Worm (Caenorhabditis elegans) whole organism, L4/young adult: Measurements from ENCODE around the gene col-8.

ENCODE experiments used
- W03F9.2 ChIP-seq: fragments of 150-350 bp; optimal IDR thresholded peaks from 2 replicates; lab custom pipeline; 2014; ENCODE audit warnings: missing biosample characterization, missing genetic modification characterization
- dao-5 ChIP-seq: sonication (generic microtip); optimal IDR thresholded peaks from 2 replicates; lab custom pipeline; 2016; ENCODE audit warnings: missing genotype, missing genetic modification characterization, moderate library complexity, missing compliant biosample characterization
- him-1 ChIP-seq: sonication (generic microtip); optimal IDR thresholded peaks from 2 replicates; lab custom pipeline; 2016; ENCODE audit warnings: missing genotype, missing genetic modification reagents, missing genetic modification characterization, missing compliant biosample characterization

Gene col-8

DNA sequence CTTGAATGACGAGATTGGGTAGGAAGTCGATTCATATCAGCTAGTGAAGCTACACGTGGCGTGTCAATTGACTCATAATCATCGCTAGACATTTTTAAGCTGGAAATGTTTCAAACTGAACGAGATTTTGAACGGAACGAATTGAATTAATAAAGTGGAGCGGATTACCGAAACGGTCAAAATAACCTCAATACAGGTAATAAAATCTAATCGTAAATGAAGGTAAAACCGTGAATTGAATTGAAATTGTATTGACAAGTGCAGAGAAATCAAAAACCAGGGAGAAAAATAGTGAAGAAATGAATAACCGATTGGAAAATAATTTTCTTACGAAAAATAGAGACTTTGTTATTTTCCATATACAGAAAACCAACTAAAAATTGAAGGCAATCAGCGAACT lies 8.7 kb upstream of the col-8 start, which contains the start of gene cyk-1:
TSS of gene cyk-1 (minus strand) at position 101 of the 400 bp plus-strand sequence.
- TF ChIP-seq him-1 (tag; lab: Kevin White, UChicago), result no peak
- no peak for TF ChIP-seq dao-5 (tag; lab: Kevin White, UChicago)
- no peak for TF ChIP-seq W03F9.2

DNA sequence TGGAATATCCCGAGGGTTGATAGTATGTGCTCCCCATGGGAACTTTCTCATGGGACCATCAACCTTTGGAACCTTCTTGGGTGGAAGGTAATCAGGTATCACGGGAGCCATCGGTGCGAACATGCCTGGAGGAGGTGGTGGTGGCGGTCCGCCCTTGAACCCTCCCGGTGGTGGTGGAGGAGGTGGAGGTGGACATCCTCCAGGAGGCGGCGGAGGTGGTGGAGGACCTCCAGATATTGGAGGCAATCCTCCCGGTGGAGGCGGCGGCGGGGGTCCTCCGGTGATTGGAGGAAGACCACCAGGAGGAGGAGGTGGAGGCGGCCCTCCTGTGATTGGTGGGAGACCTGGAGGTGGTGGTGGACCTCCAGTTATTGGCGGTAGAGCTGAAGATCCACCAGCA lies 5.4 kb upstream of the col-8 start:
- no peak for TF ChIP-seq dao-5 (tag; lab: Kevin White, UChicago)
- TF ChIP-seq him-1 (tag; lab: Kevin White, UChicago), result no peak

DNA sequence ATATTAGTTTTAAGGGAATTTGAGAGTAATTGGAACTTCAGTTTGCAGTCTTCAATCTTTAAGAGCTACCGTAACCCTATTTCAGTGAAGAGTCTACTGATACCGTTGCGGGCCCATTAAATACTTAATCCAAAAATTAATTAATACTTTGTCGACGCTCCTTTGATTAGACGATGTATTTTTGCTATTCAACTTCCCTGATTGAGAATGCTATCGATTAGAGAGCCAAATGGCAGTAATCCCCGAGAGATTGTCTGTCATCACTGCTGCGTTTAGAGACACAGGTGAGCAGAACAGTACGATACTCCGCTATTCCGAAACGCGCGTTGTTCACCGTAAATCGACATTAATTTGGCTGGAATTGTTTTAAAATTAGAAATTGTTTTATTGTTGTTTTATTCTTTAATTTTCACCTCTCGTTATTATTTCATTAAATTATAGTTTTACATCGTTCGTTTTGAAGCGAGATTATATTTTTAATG lies 797 bp upstream of the col-8 start, which contains the start of gene rfl-1:
TSS of gene rfl-1 (plus strand) at position 51 of the 482 bp plus-strand sequence.
- TF ChIP-seq W03F9.2 (peak; percentile 37), dao-5 (tag; lab: Kevin White, UChicago) (no peak)

DNA sequence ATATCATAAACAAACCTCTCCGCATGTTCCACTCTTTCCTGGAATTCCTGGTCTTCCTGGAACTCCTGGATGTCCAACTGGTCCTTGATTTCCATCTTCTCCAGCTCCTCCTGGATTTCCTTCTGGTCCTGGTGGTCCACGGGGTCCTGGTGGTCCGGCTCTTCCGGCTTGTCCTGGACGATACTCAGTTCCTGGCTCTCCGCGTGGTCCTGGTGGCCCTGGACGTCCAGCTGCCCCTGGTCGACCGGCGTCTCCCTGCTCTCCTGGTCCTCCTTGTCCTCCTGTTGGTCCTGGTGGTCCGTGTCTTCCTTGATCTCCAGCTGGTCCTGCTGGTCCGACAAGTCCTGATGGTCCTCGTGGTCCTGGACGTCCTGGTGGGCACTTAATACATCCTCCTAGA lies 676 bp downstream of the col-8 start:
- TF ChIP-seq him-1 (tag; lab: Kevin White, UChicago), result no peak
- no peak for TF ChIP-seq dao-5 (tag; lab: Kevin White, UChicago)
- no peak for TF ChIP-seq W03F9.2

DNA sequence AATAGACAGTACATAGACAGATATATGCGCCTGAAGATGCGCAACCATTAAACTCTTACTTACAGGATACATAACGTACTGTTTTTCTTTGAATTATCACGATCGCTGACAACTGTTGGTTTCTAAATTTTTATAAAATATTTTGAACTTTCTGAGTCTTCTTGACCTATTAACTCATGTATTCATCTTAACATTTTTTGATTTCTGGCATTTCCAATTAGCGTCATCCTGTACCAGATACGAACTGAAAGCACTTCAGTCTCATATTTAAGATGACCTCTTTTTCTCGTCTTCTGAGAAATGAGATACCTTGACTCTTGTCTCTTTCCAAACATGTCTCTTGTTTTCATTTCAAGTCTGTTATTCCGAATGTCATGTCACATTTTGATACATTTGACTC lies 6.6 kb downstream of the col-8 start:
- no peak for TF ChIP-seq him-1 (tag; lab: Kevin White, UChicago)
- TF ChIP-seq dao-5 (tag; lab: Kevin White, UChicago), result no peak
- no peak for TF ChIP-seq W03F9.2

- no peak for TF ChIP-seq him-1 (tag; lab: Kevin White, UChicago)
- no peak for TF ChIP-seq dao-5 (tag; lab: Kevin White, UChicago)
- no peak for TF ChIP-seq W03F9.2
Observed at ce11 chrIII:7012060-7012459, 8.3 kb downstream of the col-8 start.

DNA sequence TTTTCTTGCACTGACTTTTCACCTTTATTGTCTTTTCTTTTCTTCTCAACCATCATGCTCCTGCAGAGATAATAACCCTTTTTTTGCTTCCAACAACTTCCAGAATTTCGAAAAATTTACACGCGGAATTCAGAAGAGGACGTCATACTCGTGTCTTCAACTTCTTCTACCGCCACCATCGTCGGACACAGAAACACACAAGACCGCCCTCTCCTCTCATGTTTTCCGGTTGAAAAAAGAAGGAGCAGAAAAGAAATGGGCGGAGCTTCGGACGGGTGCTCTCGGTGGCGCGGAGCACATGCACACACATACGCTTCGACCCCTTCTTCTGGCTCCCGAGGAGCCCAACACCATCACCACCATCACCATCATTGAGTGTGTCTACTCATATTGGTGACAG lies 11.6 kb downstream of the col-8 start, which contains the start of gene lgc-38:
TSS of gene lgc-38 (plus strand) at position 301 of the 400 bp plus-strand sequence.
- no peak for TF ChIP-seq W03F9.2
- no peak for TF ChIP-seq dao-5 (tag; lab: Kevin White, UChicago)
- TF ChIP-seq him-1 (tag; lab: Kevin White, UChicago), result no peak

- TF ChIP-seq dao-5 (tag; lab: Kevin White, UChicago), result no peak
- TF ChIP-seq W03F9.2, result no peak
- TF ChIP-seq him-1 (tag; lab: Kevin White, UChicago), result no peak
Observed at ce11 chrIII:7005350-7005749, 15.1 kb downstream of the col-8 start, which contains the start of gene C06E8.5. Gene C06E8.5 (minus strand): TSS chrIII:7005450.

- TF ChIP-seq dao-5 (tag; lab: Kevin White, UChicago), result no peak
- no peak for TF ChIP-seq W03F9.2
- no peak for TF ChIP-seq him-1 (tag; lab: Kevin White, UChicago)
Observed at ce11 chrIII:7002143-7002542, 18.3 kb downstream of the col-8 start.

ce11 chrIII:6993179-6993578 lies 27.2 kb downstream of the col-8 start:
- TF ChIP-seq dao-5 (tag; lab: Kevin White, UChicago), result no peak
- no peak for TF ChIP-seq W03F9.2
- no peak for TF ChIP-seq him-1 (tag; lab: Kevin White, UChicago)

DNA sequence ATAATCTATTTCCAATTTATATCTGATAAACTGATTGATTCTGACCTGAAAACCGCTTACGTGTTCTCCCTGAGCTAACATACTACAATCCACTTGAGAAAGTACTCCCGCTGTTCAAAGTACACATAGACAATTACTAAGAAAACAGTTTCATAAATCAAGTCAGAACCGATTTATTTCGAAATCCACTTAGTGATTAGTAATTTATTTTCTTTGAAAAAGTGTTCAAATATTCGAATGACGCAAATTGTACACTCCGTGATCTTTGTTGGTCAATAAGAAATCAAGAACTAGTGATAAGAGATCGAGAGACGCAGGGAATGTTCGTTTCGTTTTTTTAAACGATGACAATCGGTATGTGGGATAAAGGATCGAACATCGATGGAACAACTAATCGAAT lies 27.9 kb downstream of the col-8 start:
- TF ChIP-seq him-1 (tag; lab: Kevin White, UChicago) (no peak), W03F9.2 (no peak), dao-5 (tag; lab: Kevin White, UChicago) (no peak)

DNA sequence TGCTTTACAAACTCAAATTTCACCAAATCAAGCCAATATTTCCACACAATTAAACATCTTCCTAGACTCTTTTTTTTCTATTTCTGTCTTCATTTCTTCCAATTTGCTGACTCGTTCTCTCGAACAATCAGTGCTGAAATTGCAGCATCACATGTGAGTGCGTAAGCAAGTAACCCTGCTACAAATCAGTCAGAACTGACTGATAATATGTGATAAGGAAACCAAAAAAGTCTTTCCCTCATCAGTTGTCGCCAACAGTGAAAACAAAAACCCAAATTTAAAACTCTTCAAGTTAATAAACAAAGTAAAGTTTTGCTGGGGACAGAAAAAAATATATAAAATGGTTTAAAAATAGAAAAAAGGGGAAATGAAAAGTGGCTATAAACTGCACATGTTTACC lies 28.9 kb downstream of the col-8 start:
- TF ChIP-seq W03F9.2 (no peak), dao-5 (tag; lab: Kevin White, UChicago) (no peak), him-1 (tag; lab: Kevin White, UChicago) (no peak)

DNA sequence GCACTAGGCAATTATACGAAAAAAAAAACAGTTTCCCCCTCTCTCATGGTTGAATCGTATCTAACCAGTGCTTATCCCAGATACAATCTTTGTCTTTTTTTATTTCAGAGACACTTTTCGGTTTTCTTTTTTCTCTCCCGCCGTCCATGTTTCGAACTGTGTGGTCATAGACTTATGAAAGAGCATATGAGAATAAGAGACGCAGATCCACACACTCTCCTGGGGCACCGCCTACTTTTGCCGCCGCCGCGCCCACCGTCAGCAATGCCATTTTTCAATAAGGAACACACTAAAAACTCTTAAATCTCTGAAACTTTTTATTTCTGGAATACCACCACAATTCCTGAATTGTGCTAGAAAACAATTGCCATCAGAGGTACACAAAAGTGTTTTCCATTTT lies 30.5 kb downstream of the col-8 start, which contains the start of gene prk-1:
TSS of gene prk-1 (plus strand) at position 269 of the 400 bp plus-strand sequence.
- no peak for TF ChIP-seq dao-5 (tag; lab: Kevin White, UChicago)
- no peak for TF ChIP-seq W03F9.2
- TF ChIP-seq him-1 (tag; lab: Kevin White, UChicago), result no peak

DNA sequence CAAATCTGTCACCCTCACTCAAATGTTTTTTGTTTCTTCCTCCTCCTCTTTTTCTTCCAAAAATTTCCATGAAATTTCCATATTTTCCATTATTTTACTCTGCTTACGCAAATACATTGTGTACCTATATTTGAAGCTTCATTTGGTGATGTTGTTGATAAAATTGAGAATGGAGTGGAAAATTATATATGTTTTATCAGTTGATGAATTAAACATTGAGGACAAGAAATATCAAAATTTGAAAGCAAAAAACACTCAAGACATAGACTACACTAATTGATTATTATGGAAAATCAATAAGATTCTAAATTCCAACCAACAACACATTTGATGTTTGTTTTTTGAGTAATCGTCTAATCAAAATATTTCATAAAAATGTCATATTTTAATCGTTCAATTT lies 31.2 kb downstream of the col-8 start:
- peak; percentile 10 for TF ChIP-seq W03F9.2
- no peak for TF ChIP-seq dao-5 (tag; lab: Kevin White, UChicago)

DNA sequence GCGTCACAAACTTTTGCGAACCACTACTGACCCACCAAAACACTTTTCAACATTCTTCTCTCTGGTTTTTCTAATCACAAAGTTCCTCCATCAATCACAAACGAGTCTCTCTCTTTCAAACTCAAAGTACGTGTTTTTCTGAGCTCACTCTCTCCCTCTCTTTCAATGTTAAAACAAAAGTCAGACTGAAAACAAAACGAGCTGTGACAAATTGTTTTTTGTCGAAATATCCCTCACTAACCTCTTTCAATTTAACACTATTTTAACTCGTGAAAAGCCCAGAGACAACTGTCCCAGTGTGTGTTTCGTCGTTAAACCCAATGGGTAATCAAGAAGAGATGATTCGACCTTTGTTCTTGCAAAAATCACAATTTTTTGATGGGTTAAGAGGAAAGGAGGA lies 32.3 kb downstream of the col-8 start:
- TF ChIP-seq dao-5 (tag; lab: Kevin White, UChicago) (no peak), W03F9.2 (no peak), him-1 (tag; lab: Kevin White, UChicago) (no peak)
